Worm (Caenorhabditis elegans) whole organism, L1 larva: ENCODE measurements around the gene srh-190.

Source experiments
- C04F5.9 ChIP-seq: sonication (generic microtip); optimal IDR thresholded peaks from 2 replicates; lab custom pipeline; 2016; ENCODE audit warnings: missing genetic modification characterization, missing compliant biosample characterization
- C16A3.4 ChIP-seq: fragments of 150-350 bp; optimal IDR thresholded peaks from 2 replicates; lab custom pipeline; 2014; ENCODE audit warnings: missing biosample characterization, missing genetic modification characterization
- alr-1 ChIP-seq: fragments of 200-800 bp; sonication (Bioruptor generic); optimal IDR thresholded peaks from 2 replicates; lab custom pipeline; 2018; ENCODE audit warnings: borderline replicate concordance, mild to moderate bottlenecking, missing genetic modification characterization, missing compliant biosample characterization
- blmp-1 ChIP-seq: fragments of 150-350 bp; optimal IDR thresholded peaks from 2 replicates; lab custom pipeline; 2014; ENCODE audit warnings: missing biosample characterization, missing genetic modification characterization
- ceh-63 ChIP-seq: fragments of 200-800 bp; sonication (Bioruptor generic); optimal IDR thresholded peaks from 2 replicates; lab custom pipeline; 2018; ENCODE audit warnings: mild to moderate bottlenecking, missing genetic modification characterization, missing compliant biosample characterization
- ceh-8 ChIP-seq: fragments of 200-800 bp; sonication (Bioruptor generic); optimal IDR thresholded peaks from 2 replicates; lab custom pipeline; 2018; ENCODE audit warnings: mild to moderate bottlenecking, missing genetic modification characterization, moderate library complexity, missing compliant biosample characterization
- ceh-82 ChIP-seq, 3 experiments: fragments of 150-350 bp in 1 of 3; sonication (generic microtip) in 2 of 3; optimal IDR thresholded peaks; 2 replicates each; lab custom pipeline; 2014 to 2017; ENCODE audit warnings: missing biosample characterization in 3 of 3, missing genetic modification characterization in 3 of 3
- ceh-90 ChIP-seq: sonication (generic microtip); optimal IDR thresholded peaks from 2 replicates; lab custom pipeline; 2016; ENCODE audit warnings: missing genetic modification characterization, missing compliant biosample characterization
- ces-1 ChIP-seq: fragments of 150-350 bp; optimal IDR thresholded peaks from 2 replicates; lab custom pipeline; 2014; ENCODE audit warnings: missing biosample characterization, missing genetic modification reagents, missing genetic modification characterization
- egl-13 ChIP-seq: sonication (generic microtip); optimal IDR thresholded peaks from 2 replicates; lab custom pipeline; 2016; ENCODE audit warnings: missing genotype, missing genetic modification reagents, missing genetic modification characterization, missing compliant biosample characterization
- egl-27 ChIP-seq, 2 experiments: fragments of 150-350 bp in 1 of 2; sonication (generic microtip); optimal IDR thresholded peaks; 3 replicates each; lab custom pipeline; 2017 to 2018; ENCODE audit warnings: missing biosample characterization in 2 of 2, missing genetic modification characterization in 2 of 2, missing genetic modification reagents in 2 of 2
- elt-2 ChIP-seq: sonication (generic microtip); optimal IDR thresholded peaks from 2 replicates; lab custom pipeline; 2016; ENCODE audit warnings: missing genetic modification characterization, mild to moderate bottlenecking, inconsistent platforms, missing compliant biosample characterization, missing genetic modification reagents
- elt-3 ChIP-seq, 6 experiments: fragments of 150-350 bp in 1 of 6; sonication (generic microtip); optimal IDR thresholded peaks; 2 replicates each; lab custom pipeline; 2017 to 2018; ENCODE audit warnings: missing biosample characterization in 6 of 6, missing genetic modification characterization in 6 of 6, inconsistent platforms in 1 of 6
- ets-5 ChIP-seq: fragments of 200-800 bp; sonication (Bioruptor generic); IDR thresholded peaks from 2 replicates; pipeline ENCODE4 v1.3.6; 2022; ENCODE audit warnings: missing genetic modification characterization, missing compliant biosample characterization
- fkh-8 ChIP-seq: sonication (generic microtip); optimal IDR thresholded peaks from 2 replicates; lab custom pipeline; 2016; ENCODE audit warnings: mild to moderate bottlenecking, missing genetic modification characterization, missing compliant biosample characterization
- hlh-17 ChIP-seq: fragments of 200-800 bp; sonication (Bioruptor generic); optimal IDR thresholded peaks from 2 replicates; lab custom pipeline; 2018; ENCODE audit warnings: missing genetic modification characterization, mild to moderate bottlenecking, missing compliant biosample characterization, moderate library complexity, borderline replicate concordance
- hpl-2 ChIP-seq: fragments of 150-350 bp; optimal IDR thresholded peaks from 2 replicates; lab custom pipeline; 2014; ENCODE audit warnings: missing biosample characterization, missing genetic modification reagents, missing genetic modification characterization
- irx-1 ChIP-seq: sonication (generic microtip); optimal IDR thresholded peaks from 2 replicates; lab custom pipeline; 2016; ENCODE audit warnings: missing genetic modification characterization, missing compliant biosample characterization
- isw-1 ChIP-seq: fragments of 200-800 bp; sonication (Bioruptor generic); IDR thresholded peaks from 2 replicates; pipeline ENCODE4 v1.3.6; 2022; ENCODE audit warnings: missing genetic modification characterization, missing compliant biosample characterization
- jun-1 ChIP-seq: fragments of 150-350 bp; optimal IDR thresholded peaks from 2 replicates; lab custom pipeline; 2014; ENCODE audit warnings: missing biosample characterization, missing genetic modification reagents, missing genetic modification characterization
- lin-39 ChIP-seq: fragments of 150-350 bp; optimal IDR thresholded peaks from 2 replicates; lab custom pipeline; 2014; ENCODE audit warnings: missing biosample characterization, missing genetic modification reagents, missing genetic modification characterization
- lir-3 ChIP-seq: sonication (generic microtip); optimal IDR thresholded peaks from 2 replicates; lab custom pipeline; 2016; ENCODE audit warnings: mild to moderate bottlenecking, missing genetic modification characterization, moderate library complexity, missing compliant biosample characterization; ENCODE audit not compliant: poor library complexity
- mab-9 ChIP-seq: fragments of 200-800 bp; sonication (Bioruptor generic); IDR thresholded peaks from 2 replicates; pipeline ENCODE4 v1.3.6; 2022; ENCODE audit warnings: missing genetic modification reagents, missing genetic modification characterization, missing compliant biosample characterization
- mdl-1 ChIP-seq, 2 experiments: fragments of 150-350 bp; optimal IDR thresholded peaks; 2 replicates each; lab custom pipeline; 2014 to 2017; ENCODE audit warnings: missing biosample characterization in 2 of 2, missing genetic modification characterization in 2 of 2, inconsistent platforms in 1 of 2
- mep-1 ChIP-seq: fragments of 150-350 bp; optimal IDR thresholded peaks from 2 replicates; lab custom pipeline; 2014; ENCODE audit warnings: missing biosample characterization, missing genetic modification characterization
- nhr-11 ChIP-seq: fragments of 150-350 bp; optimal IDR thresholded peaks from 2 replicates; lab custom pipeline; 2014; ENCODE audit warnings: missing biosample characterization, missing genetic modification characterization
- nhr-19 ChIP-seq: fragments of 200-800 bp; sonication (Bioruptor generic); conservative IDR thresholded peaks from 2 replicates; pipeline ENCODE4 v1.3.6; 2022; ENCODE audit warnings: missing genetic modification characterization, missing compliant biosample characterization
- nhr-20 ChIP-seq: sonication (generic microtip); optimal IDR thresholded peaks from 2 replicates; lab custom pipeline; 2016; ENCODE audit warnings: mild to moderate bottlenecking, missing genetic modification characterization, missing compliant biosample characterization
- nhr-28 ChIP-seq: fragments of 150-350 bp; optimal IDR thresholded peaks from 2 replicates; lab custom pipeline; 2014; ENCODE audit warnings: missing biosample characterization, missing genetic modification characterization
- nhr-76 ChIP-seq: sonication (generic microtip); optimal IDR thresholded peaks from 2 replicates; lab custom pipeline; 2017; ENCODE audit warnings: missing biosample characterization, missing genetic modification characterization
- nhr-77 ChIP-seq: fragments of 150-350 bp; optimal IDR thresholded peaks from 2 replicates; lab custom pipeline; 2014; ENCODE audit warnings: missing biosample characterization, missing genetic modification characterization
- pax-3 ChIP-seq: fragments of 200-800 bp; sonication (Bioruptor generic); optimal IDR thresholded peaks from 2 replicates; lab custom pipeline; 2018; ENCODE audit warnings: mild to moderate bottlenecking, missing genetic modification characterization, moderate library complexity, missing compliant biosample characterization
- snpc-4 ChIP-seq: fragments of 150-350 bp; optimal IDR thresholded peaks from 2 replicates; lab custom pipeline; 2014; ENCODE audit warnings: missing biosample characterization, missing genetic modification characterization
- sup-37 ChIP-seq: fragments of 200-800 bp; sonication (Bioruptor generic); optimal IDR thresholded peaks from 2 replicates; lab custom pipeline; 2018; ENCODE audit warnings: mild to moderate bottlenecking, missing genetic modification characterization, missing compliant biosample characterization
- tbx-2 ChIP-seq: sonication (generic microtip); optimal IDR thresholded peaks from 2 replicates; lab custom pipeline; 2016; ENCODE audit warnings: missing genetic modification characterization, missing compliant biosample characterization
- tlp-1 ChIP-seq: fragments of 150-350 bp; optimal IDR thresholded peaks from 2 replicates; lab custom pipeline; 2014; ENCODE audit warnings: missing biosample characterization, missing genetic modification characterization
- unc-130 ChIP-seq: fragments of 150-350 bp; optimal IDR thresholded peaks from 2 replicates; lab custom pipeline; 2017; ENCODE audit warnings: missing biosample characterization, missing genetic modification characterization, inconsistent platforms
- vab-15 ChIP-seq: sonication (generic microtip); optimal IDR thresholded peaks from 2 replicates; lab custom pipeline; 2017; ENCODE audit warnings: missing genotype, mild to moderate bottlenecking, missing genetic modification characterization, missing compliant biosample characterization
- xbp-1 ChIP-seq: sonication (generic microtip); optimal IDR thresholded peaks from 2 replicates; lab custom pipeline; 2016; ENCODE audit warnings: missing genetic modification characterization, missing compliant biosample characterization

The srh-190 gene

DNA sequence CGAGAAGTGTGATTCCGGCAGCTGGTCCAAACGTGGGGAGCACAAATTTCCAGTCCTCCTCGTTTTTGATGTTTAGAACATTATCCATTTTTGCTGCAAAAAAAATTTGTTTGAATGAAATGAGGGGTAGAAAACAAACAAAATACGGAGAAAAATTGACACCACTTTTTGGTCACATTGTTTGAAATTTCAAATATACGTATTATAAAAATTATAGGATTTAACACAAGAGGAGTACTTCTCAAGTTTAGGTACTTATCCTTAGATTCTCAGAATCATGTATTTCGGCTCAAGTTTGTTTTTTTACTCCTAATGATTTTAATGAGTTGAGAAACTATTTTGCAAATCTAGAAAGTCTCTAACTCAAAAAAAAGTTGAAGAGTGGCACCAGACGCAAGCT lies 11.0 kb upstream of the srh-190 start, which contains the start of gene C17E7.12:
Gene C17E7.12 (minus strand): TSS at position 101 of the 400 bp plus-strand sequence.
- TF ChIP-seq lir-3 (tag; lab: Kevin White, UChicago) (no peak), lin-39 (tag; lab: Kevin White, UChicago) (no peak), blmp-1 (tag; lab: Kevin White, UChicago) (no peak), snpc-4 (tag; lab: Kevin White, UChicago) (no peak), unc-130 (tag; lab: Kevin White, UChicago) (no peak), ceh-90 (no peak), C04F5.9 (tag; lab: Kevin White, UChicago) (no peak), elt-2 (tag; lab: Kevin White, UChicago) (no peak), egl-27 (tag; optimal IDR thresholded peaks at IDR 0.05; lab: Kevin White, UChicago) (no peak), hpl-2 (GFP tag; lab: Kevin White, UChicago) (no peak), pax-3 (tag; lab: Kevin White, UChicago) (no peak), ceh-8 (GFP tag; lab: Kevin White, UChicago) (no peak), fkh-8 (tag; lab: Kevin White, UChicago) (no peak), nhr-76 (tag; lab: Kevin White, UChicago) (no peak), egl-13 (tag; lab: Kevin White, UChicago) (no peak), xbp-1 (tag; lab: Kevin White, UChicago) (no peak), elt-3 (tag; optimal IDR thresholded peaks at IDR 0.05; lab: Kevin White, UChicago) (no peak), ces-1 (GFP tag; lab: Kevin White, UChicago) (no peak), nhr-11 (tag; lab: Kevin White, UChicago) (no peak)
- TF ChIP-seq, all 84 proteins: peak for 0

- TF ChIP-seq hlh-17 (GFP tag; lab: Kevin White, UChicago) (no peak), nhr-19 (GFP tag; lab: Robert Waterston, UW) (no peak), tlp-1 (tag; lab: Kevin White, UChicago) (no peak)
- TF ChIP-seq, all 84 proteins: peak for 0
Observed at ce11 chrV:3892361-3892904, 10.5 kb upstream of the srh-190 start, which contains the start of gene C17E7.4. TSS of gene C17E7.4 (plus strand) at chrV:3892854.

- TF ChIP-seq nhr-20: no peak
- TF ChIP-seq hpl-2 (GFP tag; lab: Kevin White, UChicago): no peak
- no peak for TF ChIP-seq alr-1 (tag; lab: Kevin White, UChicago)
- TF ChIP-seq vab-15 (tag; lab: Kevin White, UChicago): no peak
- TF ChIP-seq hlh-17 (GFP tag; lab: Kevin White, UChicago): no peak
- no peak for TF ChIP-seq ces-1 (GFP tag; lab: Kevin White, UChicago)
- no peak for TF ChIP-seq ceh-8 (GFP tag; lab: Kevin White, UChicago)
- no peak for TF ChIP-seq isw-1 (GFP tag; lab: Robert Waterston, UW)
- TF ChIP-seq nhr-28 (tag; lab: Kevin White, UChicago): no peak
- no peak for TF ChIP-seq mab-9 (GFP tag; lab: Robert Waterston, UW)
- TF ChIP-seq tbx-2: no peak
- no peak for TF ChIP-seq jun-1 (tag; lab: Kevin White, UChicago)
- no peak for TF ChIP-seq ceh-63 (GFP tag; lab: Kevin White, UChicago)
- TF ChIP-seq irx-1: no peak
- no peak for TF ChIP-seq ets-5
- TF ChIP-seq, all 84 proteins: peak for 0
Observed at ce11 chrV:3894661-3895060, 8.2 kb upstream of the srh-190 start, which contains the start of gene sre-9. TSS of gene sre-9 (plus strand) at chrV:3894961.

DNA sequence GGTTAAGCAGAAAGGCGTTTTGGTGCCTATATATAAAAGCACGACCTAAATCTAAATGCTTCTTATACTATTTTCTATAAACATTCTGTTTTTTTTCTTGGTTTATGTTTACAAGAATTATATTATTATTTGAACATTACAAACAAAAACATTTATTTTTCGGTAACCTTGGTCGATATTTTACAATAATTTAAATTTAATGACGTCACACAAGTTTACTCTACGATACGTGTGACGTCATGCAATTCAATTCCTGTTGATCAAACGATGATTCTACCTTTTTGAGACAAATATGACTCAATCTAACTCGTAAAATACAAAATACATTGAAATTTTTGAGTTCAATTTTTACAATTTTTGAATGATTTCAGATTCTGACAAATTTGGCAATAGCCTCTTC lies 6.9 kb upstream of the srh-190 start:
- no peak for TF ChIP-seq mdl-1 (tag; optimal IDR thresholded peaks at IDR 0.05; lab: Kevin White, UChicago)
- no peak for TF ChIP-seq isw-1 (GFP tag; lab: Robert Waterston, UW)
- no peak for TF ChIP-seq nhr-77 (tag; lab: Kevin White, UChicago)
- no peak for TF ChIP-seq sup-37
- no peak for TF ChIP-seq C16A3.4 (tag; lab: Kevin White, UChicago)
- no peak for TF ChIP-seq ceh-82 (tag; optimal IDR thresholded peaks at IDR 0.05; lab: Kevin White, UChicago)
- TF ChIP-seq blmp-1 (tag; lab: Kevin White, UChicago): no peak
- no peak for TF ChIP-seq mep-1
- TF ChIP-seq C04F5.9 (tag; lab: Kevin White, UChicago): no peak
- TF ChIP-seq, all 84 proteins: peak for 0
